Worm (Caenorhabditis elegans) whole organism, L2 larva: ENCODE measurements around the gene Y17G9B.8.
"Not testable (repeated sequence)": the region's sequence is repeated elsewhere in the genome, so short reads cannot be mapped to it uniquely, and the experiment has no call there.

Experiments
- R02D3.7 ChIP-seq: fragments of 150-350 bp; optimal IDR thresholded peaks from 2 replicates; lab custom pipeline; 2014; ENCODE audit warnings: missing biosample characterization, missing genetic modification characterization
- aly-2 ChIP-seq: fragments of 150-350 bp; optimal IDR thresholded peaks from 2 replicates; lab custom pipeline; 2014; ENCODE audit warnings: missing biosample characterization, missing genetic modification characterization
- ceh-82 ChIP-seq: fragments of 150-350 bp; optimal IDR thresholded peaks from 2 replicates; lab custom pipeline; 2014; ENCODE audit warnings: missing biosample characterization, missing genetic modification characterization
- dmd-4 ChIP-seq: sonication (generic microtip); optimal IDR thresholded peaks from 2 replicates; lab custom pipeline; 2017; ENCODE audit warnings: missing biosample characterization, missing genetic modification characterization
- egl-27 ChIP-seq: sonication (generic microtip); optimal IDR thresholded peaks from 3 replicates; lab custom pipeline; 2017; ENCODE audit warnings: missing biosample characterization, missing genetic modification reagents, missing genetic modification characterization
- elt-3 ChIP-seq: sonication (generic microtip); optimal IDR thresholded peaks from 2 replicates; lab custom pipeline; 2017; ENCODE audit warnings: missing biosample characterization, missing genetic modification characterization
- fos-1 ChIP-seq: fragments of 150-350 bp; optimal IDR thresholded peaks from 2 replicates; lab custom pipeline; 2014; ENCODE audit warnings: missing biosample characterization, missing genetic modification characterization
- lin-39 ChIP-seq: fragments of 150-350 bp; optimal IDR thresholded peaks from 2 replicates; lab custom pipeline; 2014; ENCODE audit warnings: missing biosample characterization, missing genetic modification reagents, missing genetic modification characterization
- lsy-2 ChIP-seq, 2 experiments: fragments of 150-350 bp in 1 of 2; sonication (generic microtip) in 1 of 2; optimal IDR thresholded peaks; 2 replicates each; lab custom pipeline; 2014 to 2017; ENCODE audit warnings: missing biosample characterization in 2 of 2, missing genetic modification characterization in 2 of 2
- mab-5 ChIP-seq: fragments of 150-350 bp; optimal IDR thresholded peaks from 2 replicates; lab custom pipeline; 2014; ENCODE audit warnings: missing biosample characterization, missing genetic modification characterization
- mdl-1 ChIP-seq, 2 experiments: fragments of 150-350 bp in 1 of 2; sonication (generic microtip) in 1 of 2; optimal IDR thresholded peaks; 2 replicates each; lab custom pipeline; 2017; ENCODE audit warnings: missing biosample characterization in 2 of 2, missing genetic modification characterization in 2 of 2
- nhr-10 ChIP-seq: sonication (generic microtip); optimal IDR thresholded peaks from 2 replicates; lab custom pipeline; 2017; ENCODE audit warnings: missing biosample characterization, missing genetic modification characterization
- nhr-237 ChIP-seq: fragments of 150-350 bp; optimal IDR thresholded peaks from 2 replicates; lab custom pipeline; 2014; ENCODE audit warnings: missing biosample characterization, missing genetic modification characterization
- ztf-11 ChIP-seq: sonication (generic microtip); optimal IDR thresholded peaks from 2 replicates; lab custom pipeline; 2017; ENCODE audit warnings: missing biosample characterization, missing genetic modification characterization

DNA sequence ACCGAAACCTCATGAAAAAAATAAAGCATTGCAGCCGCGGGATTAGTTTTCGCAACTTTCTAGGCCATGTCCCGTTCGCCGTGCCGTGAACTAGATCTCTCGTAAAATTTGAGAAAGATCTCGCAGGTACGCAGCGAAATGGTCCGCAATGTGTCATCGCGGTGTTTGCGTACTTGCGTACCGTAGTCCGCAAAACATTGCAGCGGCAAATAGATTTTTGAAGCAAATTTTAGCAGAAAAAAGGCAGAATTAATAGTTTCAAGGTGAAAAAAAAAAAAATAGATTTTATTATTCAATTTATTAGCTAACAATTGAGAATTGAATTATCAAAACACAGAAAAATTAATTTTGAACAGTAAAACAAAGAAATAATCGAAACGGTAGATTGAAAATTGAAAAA is 30.7 kb downstream of the Y17G9B.8 start:
- not testable (repeated sequence) for TF ChIP-seq ztf-11; mdl-1 (tag; optimal IDR thresholded peaks at IDR 0.05; lab: Kevin White, UChicago); nhr-237 (tag; lab: Kevin White, UChicago); elt-3; aly-2 (tag; lab: Kevin White, UChicago); egl-27 (tag; lab: Kevin White, UChicago); nhr-10 (tag; lab: Kevin White, UChicago); lin-39 (tag; lab: Kevin White, UChicago); dmd-4
- TF ChIP-seq lsy-2 (tag; optimal IDR thresholded peaks at IDR 0.05; lab: Kevin White, UChicago) (peak; percentile 97 to 98), fos-1 (tag; lab: Kevin White, UChicago) (peak; percentile 33), R02D3.7 (tag; lab: Kevin White, UChicago) (peak; percentile 34), mab-5 (tag; lab: Kevin White, UChicago) (peak; percentile 68), ceh-82 (tag; lab: Kevin White, UChicago) (peak; percentile 4)
